Fruit fly (Drosophila melanogaster): ENCODE data around the gene CG4073.

Gene CG4073

DNA sequence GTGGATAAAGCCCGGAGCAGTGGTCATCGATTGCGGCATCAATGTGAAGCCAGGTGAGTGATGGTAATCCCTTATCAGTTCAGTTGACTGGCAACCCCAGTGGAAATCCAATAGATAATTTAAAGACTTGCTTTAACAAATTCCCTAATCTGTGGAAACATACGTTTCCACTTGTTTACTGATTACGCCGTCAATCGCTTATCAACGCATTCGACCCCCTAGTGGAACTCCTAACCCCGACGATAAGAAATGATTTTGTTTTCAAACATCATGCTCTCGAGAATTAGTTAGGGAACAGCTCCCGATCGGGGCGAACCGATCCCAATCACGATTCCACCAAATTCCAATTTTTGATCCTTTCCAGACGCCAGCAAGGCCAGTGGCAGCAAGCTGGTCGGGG, 14.0 kb upstream of the CG4073 start:
- TF ChIP-seq CG2889 (GFP tag; IDR thresholded peaks at IDR 0.05): no peak
- TF ChIP-seq chinmo (GFP tag; IDR thresholded peaks at IDR 0.05; ENCODE audit: partially characterized antibody): 0 out of 4 replicates have a peak, but pooled peaks have one; percentile 27
- no peak for TF ChIP-seq CG13424 (tag; optimal IDR thresholded peaks at IDR 0.05)
- peak; percentile 14 for TF ChIP-seq CG15479 (GFP tag; optimal IDR thresholded peaks at IDR 0.05)
- TF ChIP-seq exex (tag; optimal IDR thresholded peaks at IDR 0.05): peak; percentile 32
- TF ChIP-seq sug (tag; optimal IDR thresholded peaks at IDR 0.05): peak; percentile 97
- peak; percentile 20 for TF ChIP-seq CG34376 (GFP tag; optimal IDR thresholded peaks at IDR 0.05)
- peak; percentile 93 for TF ChIP-seq Hey (tag; optimal IDR thresholded peaks at IDR 0.05)

DNA sequence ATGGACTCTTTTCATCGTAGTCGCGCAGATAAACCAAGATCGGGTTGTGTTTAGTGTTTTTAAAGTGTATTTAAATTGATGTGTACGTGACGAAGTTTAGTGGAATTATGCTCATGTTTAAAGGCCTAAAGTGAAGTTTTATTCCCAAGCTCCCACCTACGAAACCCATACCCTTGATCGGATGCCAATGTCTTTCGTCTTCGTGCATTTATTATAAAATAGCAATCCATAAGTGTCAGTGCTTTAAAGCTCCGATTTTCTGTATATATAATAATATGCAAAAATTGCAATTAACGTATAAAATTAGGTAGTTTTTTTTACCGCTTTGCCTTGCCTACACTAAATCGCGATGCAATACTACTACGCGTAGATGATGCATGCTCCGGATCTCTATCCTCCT, 9.6 kb upstream of the CG4073 start, which contains the start of gene CG31391:
CG31391 (minus strand) TSS at position 101 of the 400 bp plus-strand sequence.
- no peak for TF ChIP-seq CG10462 (GFP tag; optimal IDR thresholded peaks at IDR 0.05)
- no peak for TF ChIP-seq ac (GFP tag; optimal IDR thresholded peaks at IDR 0.05)
- TF ChIP-seq HHEX (GFP tag; optimal IDR thresholded peaks at IDR 0.05): no peak
- no peak for TF ChIP-seq pum (GFP tag; optimal IDR thresholded peaks at IDR 0.05)
- TF ChIP-seq bigmax (GFP tag; optimal IDR thresholded peaks at IDR 0.05): no peak
- TF ChIP-seq amos (GFP tag; IDR thresholded peaks at IDR 0.05; ENCODE audit: partially characterized antibody): no peak
- TF ChIP-seq slbo (GFP tag; IDR thresholded peaks at IDR 0.05): no peak
- TF ChIP-seq CG13894 (tag; optimal IDR thresholded peaks at IDR 0.05): no peak
- TF ChIP-seq Aef1 (GFP tag; IDR thresholded peaks at IDR 0.05): no peak
- TF ChIP-seq croc (GFP tag; conservative IDR thresholded peaks at IDR 0.05): no peak
- TF ChIP-seq CG7745 (tag; optimal IDR thresholded peaks at IDR 0.05): no peak
- no peak for TF ChIP-seq Atf6 (GFP tag; IDR thresholded peaks at IDR 0.05)
- TF ChIP-seq BtbVII (GFP tag; optimal IDR thresholded peaks at IDR 0.05): no peak

DNA sequence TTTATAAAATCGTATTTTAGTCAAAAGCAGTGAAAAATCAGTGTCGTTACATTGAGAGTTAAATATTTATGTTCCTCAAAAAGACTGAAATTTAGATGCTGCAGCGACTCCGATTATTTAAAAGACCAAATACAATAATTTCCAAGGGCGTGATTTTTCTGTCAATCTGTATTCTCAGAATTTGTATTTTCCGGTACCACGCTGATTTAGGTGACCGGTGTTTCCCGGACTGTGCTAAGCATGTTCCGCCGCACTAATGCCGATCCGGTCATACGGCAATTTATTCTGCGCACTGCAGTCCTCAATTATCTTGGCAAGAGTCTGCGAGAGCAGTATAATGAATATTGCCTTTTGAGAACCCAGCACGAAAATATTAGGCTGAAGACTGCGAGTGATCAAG, 7.8 kb upstream of the CG4073 start, which contains the start of the genes CG31467 and CG14684:
CG31467 (minus strand) TSS at position 101 of the 400 bp plus-strand sequence.
CG14684 (plus strand) TSS at position 212 of the 400 bp plus-strand sequence.
- TF ChIP-seq eyg (GFP tag; optimal IDR thresholded peaks at IDR 0.05) (no peak), Elba2 (GFP tag; optimal IDR thresholded peaks at IDR 0.05) (no peak), fu2 (GFP tag; optimal IDR thresholded peaks at IDR 0.05) (no peak), CG11247 (GFP tag; IDR thresholded peaks at IDR 0.05) (no peak), Dad (GFP tag; optimal IDR thresholded peaks at IDR 0.05) (no peak), Mad (GFP tag; optimal IDR thresholded peaks at IDR 0.05) (no peak), PHDP (tag; optimal IDR thresholded peaks at IDR 0.05) (no peak), jigr1 (GFP tag; IDR thresholded peaks at IDR 0.05) (no peak), Sox100B (GFP tag; optimal IDR thresholded peaks at IDR 0.05) (no peak), vnd (GFP tag; IDR thresholded peaks at IDR 0.05; ENCODE audit: partially characterized antibody) (no peak), CG9932 (GFP tag; IDR thresholded peaks at IDR 0.05) (no peak), CG12744 (GFP tag; optimal IDR thresholded peaks at IDR 0.05) (no peak), NC2α (GFP tag; optimal IDR thresholded peaks at IDR 0.05) (no peak), sqz (GFP tag; optimal IDR thresholded peaks at IDR 0.05) (no peak)

DNA sequence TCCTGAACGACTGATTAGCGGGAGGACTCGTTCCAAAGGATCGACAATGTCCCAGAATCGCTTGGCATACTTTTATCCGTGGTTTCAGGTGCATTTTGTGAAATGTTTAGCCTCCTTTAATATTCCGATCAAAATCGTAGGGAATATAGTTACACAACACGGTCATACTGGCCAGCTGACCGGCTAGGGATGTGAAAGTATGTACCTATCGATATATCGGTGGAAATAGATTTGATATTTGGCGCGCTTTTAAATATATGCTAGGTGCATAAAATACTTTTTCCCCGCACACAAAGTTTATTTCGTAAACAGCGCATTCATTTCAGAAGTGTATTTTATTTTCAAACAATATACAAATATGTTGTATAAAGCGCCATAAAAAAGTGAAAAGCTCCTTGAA, 6.4 kb upstream of the CG4073 start, which contains the start of gene CG31278:
CG31278 (minus strand) TSS at position 172 of the 400 bp plus-strand sequence.
- TF ChIP-seq CG15601 (tag; optimal IDR thresholded peaks at IDR 0.05) (no peak), sd (tag; optimal IDR thresholded peaks at IDR 0.05) (no peak), CG3995 (GFP tag; optimal IDR thresholded peaks at IDR 0.05) (peak; percentile 24), CG6254 (GFP tag; optimal IDR thresholded peaks at IDR 0.05) (no peak), Med (GFP tag) (peak; percentile 73), knrl (GFP tag; IDR thresholded peaks at IDR 0.05; ENCODE audit: partially characterized antibody) (peak; percentile 79), CG13287 (GFP tag; IDR thresholded peaks at IDR 0.05; ENCODE audit: partially characterized antibody) (peak; percentile 85), Doc3 (GFP tag; IDR thresholded peaks at IDR 0.05; ENCODE audit: partially characterized antibody) (peak; percentile 71), inv (GFP tag; IDR thresholded peaks at IDR 0.05; ENCODE audit: partially characterized antibody) (peak; percentile 54; the same call in 1 of the 2 replicates), Lhr (GFP tag; optimal IDR thresholded peaks at IDR 0.05) (peak; percentile 13), unc-4 (GFP tag; IDR thresholded peaks at IDR 0.05; ENCODE audit: partially characterized antibody) (peak; percentile 77), trem (tag; optimal IDR thresholded peaks at IDR 0.05) (peak; percentile 33), h (optimal IDR thresholded peaks at IDR 0.05) (no peak)
